Worm (Caenorhabditis elegans): ENCODE results near the gene K09C8.9.
A peak's percentile ranks its signal among the peaks of the same experiment; 100 is the strongest.

K09C8.9 gene

ce11 chrX:10990159-10990854, 22.7 kb upstream of the K09C8.9 start (continued):
- TF ChIP-seq Y75B8A.6 (GFP tag; IDR thresholded peaks at IDR 0.05) = no peak
- no peak for TF ChIP-seq Y48G9A.11 (GFP tag; IDR thresholded peaks at IDR 0.05)
- TF ChIP-seq daf-12 (tag; optimal IDR thresholded peaks at IDR 0.05) = no peak

ce11 chrX:10989286-10989685, 21.7 kb upstream of the K09C8.9 start:
- TF ChIP-seq snpc-1.2 (GFP tag; IDR thresholded peaks at IDR 0.05) (no peak), Y75B8A.6 (GFP tag; IDR thresholded peaks at IDR 0.05) (no peak), ztf-11 (tag; optimal IDR thresholded peaks at IDR 0.05) (no peak), mdl-1 (tag; optimal IDR thresholded peaks at IDR 0.05) (no peak)

ce11 chrX:10982051-10982450, 14.5 kb upstream of the K09C8.9 start, which contains the start of gene ver-4:
Gene ver-4 (plus strand): TSS chrX:10982351.
- TF ChIP-seq aha-1 (tag) (peak; percentile 34), lin-29 (GFP tag; IDR thresholded peaks at IDR 0.05) (no peak)

ce11 chrX:10981374-10981773, 13.8 kb upstream of the K09C8.9 start:
- TF ChIP-seq aha-1 (tag) (peak; percentile 62), saeg-2 (GFP tag; IDR thresholded peaks at IDR 0.05) (no peak), T20F7.1 (GFP tag; optimal IDR thresholded peaks at IDR 0.05) (no peak), dmd-6 (GFP tag; IDR thresholded peaks at IDR 0.05) (peak; percentile 43), hmg-1.1 (GFP tag; IDR thresholded peaks at IDR 0.05) (no peak), lsy-2 (tag; optimal IDR thresholded peaks at IDR 0.05) (no peak), unc-39 (tag; optimal IDR thresholded peaks at IDR 0.05) (no peak), daf-16 (GFP tag; optimal IDR thresholded peaks at IDR 0.05) (peak in 1 of 2 experiments; percentile 25), daf-16 (tag; optimal IDR thresholded peaks at IDR 0.05) (peak; percentile 87), nhr-25 (tag; optimal IDR thresholded peaks at IDR 0.05; ENCODE audit: borderline replicate concordance, insufficient read depth) (no peak), madf-9 (GFP tag; conservative IDR thresholded peaks at IDR 0.05) (no peak), mdt-29 (GFP tag; IDR thresholded peaks at IDR 0.05) (no peak)

- TF ChIP-seq dmd-6 (GFP tag; IDR thresholded peaks at IDR 0.05) (no peak), unc-62 (GFP tag; optimal IDR thresholded peaks at IDR 0.05 in 1 of 2) (peak in 1 of 2 experiments; percentile 16), unc-62 (tag; optimal IDR thresholded peaks at IDR 0.05) (no peak)
Observed at ce11 chrX:10979186-10979585, 11.6 kb upstream of the K09C8.9 start, which contains the start of gene pxn-2. Gene pxn-2 (minus strand): TSS chrX:10979286.

ce11 chrX:10976447-10977196, 9.0 kb upstream of the K09C8.9 start:
- TF ChIP-seq zfp-3 (GFP tag; conservative IDR thresholded peaks at IDR 0.05) (no peak), daf-16 (GFP tag; optimal IDR thresholded peaks at IDR 0.05) (no peak), daf-16 (tag; optimal IDR thresholded peaks at IDR 0.05) (peak; percentile 93)

- TF ChIP-seq aha-1 (tag) (peak; percentile 71), dpl-1 (GFP tag; optimal IDR thresholded peaks at IDR 0.05) (no peak), unc-62 (GFP tag; optimal IDR thresholded peaks at IDR 0.05 in 1 of 2) (peak in 1 of 2 experiments; percentile 85), unc-62 (tag; optimal IDR thresholded peaks at IDR 0.05) (no peak)
Observed at ce11 chrX:10971118-10971517, 3.5 kb upstream of the K09C8.9 start.

ce11 chrX:10970629-10971028, 3.0 kb upstream of the K09C8.9 start, which contains the start of gene K09C8.8:
Gene K09C8.8 (plus strand): TSS chrX:10970929.
- TF ChIP-seq nhr-48 (tag; optimal IDR thresholded peaks at IDR 0.05) (no peak), unc-39 (tag; optimal IDR thresholded peaks at IDR 0.05) (no peak), nhr-237 (tag; optimal IDR thresholded peaks at IDR 0.05) (no peak), dpl-1 (GFP tag; optimal IDR thresholded peaks at IDR 0.05) (no peak), R02D3.7 (tag; optimal IDR thresholded peaks at IDR 0.05) (no peak), lin-39 (tag; optimal IDR thresholded peaks at IDR 0.05) (no peak), Y5F2A.4 (GFP tag; optimal IDR thresholded peaks at IDR 0.05) (no peak), mep-1 (tag; optimal IDR thresholded peaks at IDR 0.05) (no peak), madf-5 (GFP tag; IDR thresholded peaks at IDR 0.05) (no peak), madf-9 (GFP tag; conservative IDR thresholded peaks at IDR 0.05) (no peak), daf-19 (GFP tag; conservative IDR thresholded peaks at IDR 0.05) (no peak), Y105C5A.15 (GFP tag; IDR thresholded peaks at IDR 0.05) (no peak), dmd-9 (GFP tag; IDR thresholded peaks at IDR 0.05) (no peak), daf-12 (tag; optimal IDR thresholded peaks at IDR 0.05) (no peak), attf-4 (tag; optimal IDR thresholded peaks at IDR 0.05) (no peak), ama-1 (optimal IDR thresholded peaks at IDR 0.05) (no peak)
